Worm (Caenorhabditis elegans): ENCODE measurements around the gene prp-18.

Gene prp-18

DNA sequence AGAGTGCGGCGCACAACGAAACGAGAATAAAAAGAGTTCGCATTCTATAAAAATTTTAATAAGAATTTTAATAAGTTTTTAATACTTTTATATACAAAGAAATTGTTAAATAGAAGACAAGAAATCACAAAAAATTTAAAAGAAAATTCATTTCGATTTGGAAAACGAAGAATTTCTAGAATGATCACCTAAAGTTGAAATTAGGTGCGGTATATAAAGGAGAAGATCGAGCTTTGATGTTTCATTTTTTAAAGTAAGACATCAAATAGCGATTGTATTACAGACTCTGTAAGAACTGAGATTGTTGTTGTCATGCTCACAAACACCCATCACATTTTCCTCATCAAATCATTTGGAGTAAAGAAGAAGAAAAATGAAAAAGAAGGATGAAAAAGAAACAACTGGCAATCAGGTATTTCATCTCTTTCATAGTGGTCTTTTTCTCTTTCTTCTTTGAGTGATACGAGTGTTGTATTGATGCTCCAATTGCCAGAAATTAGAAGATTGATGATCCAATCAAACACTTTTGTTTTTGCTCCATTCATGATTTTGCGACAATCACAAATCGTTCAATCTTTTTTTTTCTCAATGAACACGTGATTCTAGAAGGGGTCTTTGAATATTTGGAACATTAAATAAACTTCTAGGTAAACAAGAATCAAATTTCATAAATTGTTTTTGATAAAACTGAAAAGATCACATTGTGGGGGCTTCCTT is 44.2 kb upstream of the prp-18 start, which contains the start of gene dur-1 (continued):
- TF ChIP-seq skn-1 (tag; optimal IDR thresholded peaks at IDR 0.05) (no peak), nhr-6 (tag; optimal IDR thresholded peaks at IDR 0.05) (no peak), nhr-237 (tag; optimal IDR thresholded peaks at IDR 0.05) (no peak)

DNA sequence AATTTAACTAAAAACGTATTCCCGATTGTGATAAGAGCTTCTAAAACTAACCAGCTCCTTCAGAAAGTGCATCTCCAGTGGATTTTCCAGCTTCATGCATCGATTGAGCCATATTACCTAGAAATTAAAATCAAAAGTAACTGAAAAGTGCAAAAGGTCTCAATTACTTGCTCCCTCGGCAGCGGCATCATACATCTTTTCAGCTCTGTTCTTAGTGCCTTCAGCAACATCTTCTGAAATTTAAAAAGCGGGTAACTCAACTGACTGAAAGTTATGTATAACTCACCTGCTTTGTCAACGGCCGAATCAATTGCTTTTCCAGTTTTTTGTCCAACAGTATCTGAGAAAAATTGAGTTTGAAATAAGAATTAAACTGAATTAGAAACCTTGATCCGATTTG is 40.2 kb upstream of the prp-18 start:
- no peak for TF ChIP-seq peb-1 (tag; optimal IDR thresholded peaks at IDR 0.05)
- TF ChIP-seq gmeb-1 (tag; optimal IDR thresholded peaks at IDR 0.05), result no peak
- no peak for TF ChIP-seq nhr-6 (tag; optimal IDR thresholded peaks at IDR 0.05)
- no peak for TF ChIP-seq crh-2 (tag; optimal IDR thresholded peaks at IDR 0.05)
- no peak for TF ChIP-seq mab-5 (tag; optimal IDR thresholded peaks at IDR 0.05)
- no peak for TF ChIP-seq R02D3.7 (tag; optimal IDR thresholded peaks at IDR 0.05)
- TF ChIP-seq Y55F3AM.14 (GFP tag; optimal IDR thresholded peaks at IDR 0.05), result no peak
- TF ChIP-seq nhr-237 (tag; optimal IDR thresholded peaks at IDR 0.05), result no peak
- no peak for TF ChIP-seq fos-1 (tag; optimal IDR thresholded peaks at IDR 0.05)
- no peak for TF ChIP-seq ZK546.5 (tag; optimal IDR thresholded peaks at IDR 0.05)
- TF ChIP-seq elt-1 (tag; optimal IDR thresholded peaks at IDR 0.05), result no peak
- TF ChIP-seq unc-39 (tag; optimal IDR thresholded peaks at IDR 0.05), result no peak
- no peak for TF ChIP-seq unc-55 (GFP tag; optimal IDR thresholded peaks at IDR 0.05)
- no peak for TF ChIP-seq ztf-4 (tag; optimal IDR thresholded peaks at IDR 0.05)
- TF ChIP-seq nhr-77 (tag; optimal IDR thresholded peaks at IDR 0.05), result no peak

DNA sequence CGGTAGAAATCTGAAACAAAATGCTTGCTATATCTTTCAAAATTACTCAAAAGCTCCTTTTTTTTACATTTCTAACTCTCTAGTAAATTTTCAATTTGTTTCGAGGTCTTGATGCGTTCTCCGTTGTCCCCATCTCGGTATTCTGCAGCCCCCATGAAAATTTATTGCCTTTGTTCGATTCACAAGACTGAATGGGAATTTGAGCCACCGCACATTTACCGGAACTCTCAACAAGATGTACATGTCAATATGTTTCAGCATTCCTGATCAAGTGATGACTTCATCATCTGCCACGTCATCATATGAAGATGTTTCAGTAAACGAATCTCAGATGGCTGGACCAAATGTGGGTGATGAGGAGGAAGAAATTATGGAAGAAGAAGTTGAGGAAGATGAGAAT is 36.2 kb upstream of the prp-18 start:
- TF ChIP-seq crh-2 (tag; optimal IDR thresholded peaks at IDR 0.05) (no peak), nhr-77 (tag; optimal IDR thresholded peaks at IDR 0.05) (no peak), zag-1 (tag; optimal IDR thresholded peaks at IDR 0.05) (no peak), blmp-1 (tag; optimal IDR thresholded peaks at IDR 0.05; ENCODE audit: insufficient read depth) (no peak)

DNA sequence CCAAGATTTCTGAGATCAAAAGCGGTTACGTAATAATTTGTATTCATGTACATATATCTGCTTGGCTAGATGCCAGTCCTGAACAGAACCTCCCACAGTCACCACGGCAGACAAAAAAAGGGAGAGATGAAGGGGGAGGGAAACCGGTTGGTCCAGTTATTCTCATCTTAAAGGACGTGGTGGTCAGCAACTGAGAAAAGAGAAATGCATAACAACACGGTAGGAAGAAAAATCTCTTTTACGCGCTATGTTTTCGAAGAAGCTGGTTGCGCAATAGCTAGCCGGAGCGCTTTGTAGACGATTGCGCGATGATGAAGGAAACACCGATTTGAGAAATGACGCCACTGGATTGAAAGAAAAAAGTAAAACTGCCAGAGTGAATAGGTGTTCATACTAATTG is 33.8 kb upstream of the prp-18 start:
- peak; percentile 45 for TF ChIP-seq nhr-25 (tag; optimal IDR thresholded peaks at IDR 0.05)
- TF ChIP-seq nhr-10 (tag; optimal IDR thresholded peaks at IDR 0.05), result no peak
- TF ChIP-seq Y55F3AM.14 (GFP tag; optimal IDR thresholded peaks at IDR 0.05), result peak; percentile 16

DNA sequence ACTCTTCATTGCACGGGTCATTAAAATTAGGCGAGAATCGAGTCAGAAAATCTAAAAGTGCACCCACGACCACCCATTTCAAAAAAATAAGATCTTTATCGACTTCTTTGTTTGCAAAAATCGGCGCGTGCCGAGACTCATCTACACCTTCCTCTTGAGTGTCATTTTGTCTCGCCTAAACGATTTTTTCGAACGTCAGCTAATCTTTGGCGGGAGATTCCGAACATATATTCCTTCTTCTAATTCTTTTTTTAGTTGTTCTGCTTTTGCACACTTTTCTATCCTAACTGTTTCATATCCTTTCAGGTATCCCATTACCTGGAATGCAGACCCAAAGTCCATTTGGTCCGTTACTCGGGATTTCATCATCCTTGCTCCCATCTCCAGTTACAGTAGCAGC is 32.0 kb upstream of the prp-18 start, which contains the start of gene bed-3:
Gene bed-3, plus strand, starts transcription at position 301 of the 400 bp plus-strand sequence.
- TF ChIP-seq ztf-1 (GFP tag; conservative IDR thresholded peaks at IDR 0.05), result no peak
- TF ChIP-seq sem-4 (tag; optimal IDR thresholded peaks at IDR 0.05), result no peak
- TF ChIP-seq C34F6.9 (tag; optimal IDR thresholded peaks at IDR 0.05), result no peak
- no peak for TF ChIP-seq snpc-4 (tag; optimal IDR thresholded peaks at IDR 0.05)
- no peak for TF ChIP-seq F13H6.1 (tag; optimal IDR thresholded peaks at IDR 0.05)

DNA sequence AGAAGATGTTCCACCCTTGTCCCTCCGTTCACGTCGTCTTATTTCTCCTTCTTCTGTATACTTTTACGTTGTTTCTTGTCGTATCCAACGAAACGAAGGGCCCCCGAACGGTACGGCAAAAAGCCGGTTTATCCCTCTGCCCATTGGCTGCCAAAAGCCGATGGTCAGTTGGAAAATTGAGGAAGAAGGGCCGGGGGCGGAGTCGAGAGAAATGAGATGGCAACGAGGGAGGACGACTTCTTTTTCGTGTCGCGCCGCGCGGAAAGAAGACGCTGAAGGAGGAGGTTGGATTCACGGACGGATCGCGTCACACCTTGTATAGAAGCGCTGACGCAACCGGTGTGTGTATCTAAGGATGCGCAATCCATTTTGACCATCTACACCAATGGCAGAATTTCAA is 30.9 kb upstream of the prp-18 start:
- TF ChIP-seq mbf-1 (tag; optimal IDR thresholded peaks at IDR 0.05) (no peak), nhr-12 (tag; optimal IDR thresholded peaks at IDR 0.05) (no peak), ZK546.5 (tag; optimal IDR thresholded peaks at IDR 0.05) (no peak), Y55F3AM.14 (GFP tag; optimal IDR thresholded peaks at IDR 0.05) (no peak), ztf-11 (tag; optimal IDR thresholded peaks at IDR 0.05) (no peak), mab-5 (tag; optimal IDR thresholded peaks at IDR 0.05) (no peak), gmeb-1 (tag; optimal IDR thresholded peaks at IDR 0.05) (no peak), unc-62 (GFP tag; optimal IDR thresholded peaks at IDR 0.05) (no peak), sma-3 (GFP tag; optimal IDR thresholded peaks at IDR 0.05) (no peak)

DNA sequence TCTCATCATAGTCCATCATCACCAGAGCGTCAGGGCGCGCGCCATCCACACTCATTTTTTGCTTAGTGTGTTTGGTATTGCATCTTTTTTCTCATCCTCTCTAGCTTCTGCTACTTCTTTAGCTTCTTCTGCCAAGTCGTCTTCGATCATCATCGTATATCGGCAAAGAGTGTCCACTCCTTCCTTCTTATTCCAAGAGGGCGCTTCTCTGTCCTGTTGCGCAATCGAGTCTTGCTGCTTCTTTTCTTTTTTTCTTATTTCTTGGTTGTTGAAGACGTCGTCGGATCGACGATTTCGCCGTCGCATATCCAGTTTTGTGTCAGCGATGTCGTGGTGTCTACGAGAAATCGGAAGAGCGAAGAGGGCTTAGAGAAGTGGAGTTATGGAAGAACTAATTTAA is 28.9 kb upstream of the prp-18 start:
- no peak for TF ChIP-seq nhr-237 (tag; optimal IDR thresholded peaks at IDR 0.05)
- TF ChIP-seq C34F6.9 (tag; optimal IDR thresholded peaks at IDR 0.05), result no peak
- TF ChIP-seq mdl-1 (tag; optimal IDR thresholded peaks at IDR 0.05), result no peak
- TF ChIP-seq R02D3.7 (tag; optimal IDR thresholded peaks at IDR 0.05), result no peak
- no peak for TF ChIP-seq unc-55 (GFP tag; optimal IDR thresholded peaks at IDR 0.05)
- no peak for TF ChIP-seq unc-62 (GFP tag; optimal IDR thresholded peaks at IDR 0.05)
- TF ChIP-seq egl-27 (tag; optimal IDR thresholded peaks at IDR 0.05), result no peak
- TF ChIP-seq lin-11 (tag; optimal IDR thresholded peaks at IDR 0.05), result no peak
- no peak for TF ChIP-seq lsy-2 (tag; optimal IDR thresholded peaks at IDR 0.05)
- no peak for TF ChIP-seq dmd-4 (tag; optimal IDR thresholded peaks at IDR 0.05)
